Fruit fly (Drosophila melanogaster) whole organism, embryonic: ENCODE results near the gene CG33946.

Experiments used
- CG10979 ChIP-seq: fragments of 200-800 bp; sonication (Bioruptor generic); optimal IDR thresholded peaks from 2 replicates; lab custom pipeline; 2018; ENCODE audit warnings: missing biosample characterization, mild to moderate bottlenecking, missing genetic modification characterization, moderate library complexity
- CG11093 ChIP-seq: fragments of 200-800 bp; sonication (Bioruptor generic); IDR thresholded peaks from 3 replicates; pipeline ENCODE4 v1.3.6; 2022; ENCODE audit warnings: missing biosample characterization, missing genetic modification characterization
- CG12236 ChIP-seq: fragments of 200-800 bp; sonication (Bioruptor generic); optimal IDR thresholded peaks from 2 replicates; lab custom pipeline; 2016; ENCODE audit warnings: missing biosample characterization, missing genetic modification characterization
- CG13775 ChIP-seq: fragments of 200-800 bp; sonication (Bioruptor generic); optimal IDR thresholded peaks from 3 replicates; lab custom pipeline; 2017; ENCODE audit warnings: missing biosample characterization, mild to moderate bottlenecking, missing genetic modification characterization
- CG18262 ChIP-seq: fragments of 200-800 bp; optimal IDR thresholded peaks from 3 replicates; lab custom pipeline; 2019; ENCODE audit warnings: missing biosample characterization, mild to moderate bottlenecking, missing genetic modification characterization, moderate library complexity
- CG18599 ChIP-seq: fragments of 200-800 bp; sonication (Bioruptor generic); optimal IDR thresholded peaks from 3 replicates; lab custom pipeline; 2017; ENCODE audit warnings: missing biosample characterization, missing genetic modification characterization, mild to moderate bottlenecking, moderate library complexity, missing genetic modification reagents
- CG3065 ChIP-seq: fragments of 200-800 bp; sonication (Bioruptor generic); optimal IDR thresholded peaks from 2 replicates; lab custom pipeline; 2016; ENCODE audit warnings: missing biosample characterization, missing genetic modification characterization
- CG3281 ChIP-seq: fragments of 200-800 bp; sonication (Bioruptor generic); optimal IDR thresholded peaks from 3 replicates; lab custom pipeline; 2017; ENCODE audit warnings: missing biosample characterization, mild to moderate bottlenecking, missing genetic modification characterization
- CG34422 ChIP-seq: fragments of 200-800 bp; sonication (Bioruptor generic); IDR thresholded peaks from 3 replicates; pipeline ENCODE4 v1.3.6; 2022; ENCODE audit warnings: missing biosample characterization, missing genetic modification characterization
- CG3838 ChIP-seq: fragments of 200-800 bp; sonication (Bioruptor generic); optimal IDR thresholded peaks from 3 replicates; lab custom pipeline; 2016; ENCODE audit warnings: missing biosample characterization, missing genetic modification characterization
- CG4328 ChIP-seq: fragments of 200-800 bp; sonication (Bioruptor generic); optimal IDR thresholded peaks from 3 replicates; lab custom pipeline; 2017; ENCODE audit warnings: missing biosample characterization, missing genetic modification reagents, missing genetic modification characterization
- CG43689 ChIP-seq: fragments of 200-800 bp; sonication (Bioruptor generic); IDR thresholded peaks from 2 replicates; pipeline ENCODE4 v1.3.6; 2022; ENCODE audit warnings: missing biosample characterization, missing genetic modification characterization
- CG5180 ChIP-seq: fragments of 200-800 bp; sonication (Bioruptor generic); optimal IDR thresholded peaks from 3 replicates; lab custom pipeline; 2017; ENCODE audit warnings: missing biosample characterization, missing genetic modification characterization, mild to moderate bottlenecking, moderate library complexity, missing genetic modification reagents
- CG6683 ChIP-seq: fragments of 200-800 bp; sonication (Bioruptor generic); optimal IDR thresholded peaks from 2 replicates; lab custom pipeline; 2017; ENCODE audit warnings: missing biosample characterization, mild to moderate bottlenecking, missing genetic modification characterization, missing genetic modification reagents
- CG8388 ChIP-seq: fragments of 200-800 bp; sonication (Bioruptor generic); optimal IDR thresholded peaks from 2 replicates; lab custom pipeline; 2019; ENCODE audit warnings: missing biosample characterization, mild to moderate bottlenecking, missing genetic modification characterization, moderate library complexity
- CG9797 ChIP-seq: fragments of 200-800 bp; sonication (Bioruptor generic); optimal IDR thresholded peaks from 3 replicates; lab custom pipeline; 2018; ENCODE audit warnings: missing biosample characterization, mild to moderate bottlenecking, missing genetic modification characterization
- Ets97D ChIP-seq: fragments of 200-800 bp; sonication (Bioruptor generic); optimal IDR thresholded peaks from 3 replicates; lab custom pipeline; 2016; ENCODE audit warnings: missing biosample characterization, missing genetic modification characterization
- Fer3 ChIP-seq: fragments of 200-800 bp; sonication (Bioruptor generic); optimal IDR thresholded peaks from 2 replicates; lab custom pipeline; 2018; ENCODE audit warnings: missing biosample characterization, mild to moderate bottlenecking, missing genetic modification characterization, moderate library complexity
- Gsc ChIP-seq: fragments of 200-800 bp; sonication (Bioruptor generic); IDR thresholded peaks from 2 replicates; pipeline ENCODE4 v1.3.6; 2022; ENCODE audit warnings: missing biosample characterization, missing genetic modification characterization
- H15 ChIP-seq: fragments of 200-800 bp; sonication (Bioruptor generic); IDR thresholded peaks from 3 replicates; pipeline ENCODE4 v1.3.6; 2022; ENCODE audit warnings: missing biosample characterization, missing genetic modification characterization
- HLH54F ChIP-seq: fragments of 200-800 bp; sonication (Bioruptor generic); optimal IDR thresholded peaks from 3 replicates; lab custom pipeline; 2016; ENCODE audit warnings: missing biosample characterization, missing genetic modification characterization
- HmgZ ChIP-seq: fragments of 200-800 bp; sonication (Bioruptor generic); optimal IDR thresholded peaks from 2 replicates; lab custom pipeline; 2018; ENCODE audit warnings: missing biosample characterization, mild to moderate bottlenecking, missing genetic modification characterization
- Kr ChIP-seq: fragments of 200-800 bp; sonication (Bioruptor generic); optimal IDR thresholded peaks from 2 replicates; lab custom pipeline; 2017; ENCODE audit warnings: missing biosample characterization, mild to moderate bottlenecking, missing genetic modification characterization
- MBD-R2 ChIP-seq: fragments of 200-800 bp; sonication (Bioruptor generic); IDR thresholded peaks from 2 replicates; pipeline ENCODE4 v1.3.6; 2022; ENCODE audit warnings: missing biosample characterization, missing genetic modification characterization
- Med ChIP-seq: fragments of 200-800 bp; sonication (Bioruptor generic); peaks from one replicate; lab custom pipeline; 2016; ENCODE audit warnings: missing biosample characterization, missing genetic modification characterization, mild to moderate bottlenecking, inconsistent platforms, moderate library complexity
- Meics ChIP-seq: fragments of 200-800 bp; sonication (Bioruptor generic); optimal IDR thresholded peaks from 2 replicates; lab custom pipeline; 2017; ENCODE audit warnings: missing biosample characterization, mild to moderate bottlenecking, missing genetic modification characterization
- Rfx ChIP-seq: fragments of 200-800 bp; sonication (Bioruptor generic); IDR thresholded peaks from 2 replicates; pipeline ENCODE4 v1.3.6; 2022; ENCODE audit warnings: missing biosample characterization, missing genetic modification characterization
- TFAM ChIP-seq: fragments of 200-800 bp; sonication (Bioruptor generic); optimal IDR thresholded peaks from 2 replicates; lab custom pipeline; 2017; ENCODE audit warnings: missing biosample characterization, missing genetic modification characterization, inconsistent platforms
- ab ChIP-seq: fragments of 200-800 bp; sonication (Bioruptor generic); optimal IDR thresholded peaks from 2 replicates; lab custom pipeline; 2016; ENCODE audit warnings: missing biosample characterization, missing genetic modification characterization
- abd-A ChIP-seq: fragments of 200-800 bp; sonication (Bioruptor generic); optimal IDR thresholded peaks from 3 replicates; lab custom pipeline; 2019; ENCODE audit warnings: missing biosample characterization, mild to moderate bottlenecking, missing genetic modification characterization, moderate library complexity
- bigmax ChIP-seq: fragments of 200-800 bp; sonication (Bioruptor generic); optimal IDR thresholded peaks from 2 replicates; lab custom pipeline; 2018; ENCODE audit warnings: missing biosample characterization, mild to moderate bottlenecking, missing genetic modification characterization
- bowl ChIP-seq: fragments of 200-800 bp; sonication (Bioruptor generic); IDR thresholded peaks from 2 replicates; pipeline ENCODE4 v1.3.6; 2022; ENCODE audit warnings: missing biosample characterization, missing genetic modification characterization
- br ChIP-seq: fragments of >200 bp; optimal IDR thresholded peaks from 2 replicates; lab custom pipeline; 2017
- caup ChIP-seq: fragments of 200-800 bp; sonication (Bioruptor generic); optimal IDR thresholded peaks from 3 replicates; lab custom pipeline; 2017; ENCODE audit warnings: missing biosample characterization, mild to moderate bottlenecking, missing genetic modification characterization, moderate library complexity; ENCODE audit not compliant: severe bottlenecking
- danr ChIP-seq: fragments of 200-800 bp; sonication (Bioruptor generic); IDR thresholded peaks from 2 replicates; pipeline ENCODE4 v1.3.6; 2022; ENCODE audit warnings: missing biosample characterization, missing genetic modification characterization
- dimm ChIP-seq: fragments of 200-800 bp; sonication (Bioruptor generic); IDR thresholded peaks from 2 replicates; pipeline ENCODE4 v1.3.6; 2022; ENCODE audit warnings: missing biosample characterization, missing genetic modification characterization
- emc ChIP-seq: fragments of 200-800 bp; sonication (Bioruptor generic); optimal IDR thresholded peaks from 2 replicates; lab custom pipeline; 2016; ENCODE audit warnings: missing biosample characterization, missing genetic modification characterization
- fru ChIP-seq: fragments of >200 bp; optimal IDR thresholded peaks from 2 replicates; lab custom pipeline; 2017
- luna ChIP-seq: fragments of 200-800 bp; sonication (Bioruptor generic); optimal IDR thresholded peaks from 2 replicates; lab custom pipeline; 2016; ENCODE audit warnings: missing biosample characterization, missing genetic modification characterization
- maf-S ChIP-seq: fragments of 200-800 bp; sonication (Bioruptor generic); optimal IDR thresholded peaks from 2 replicates; lab custom pipeline; 2016; ENCODE audit warnings: missing biosample characterization, missing genetic modification characterization
- mirr ChIP-seq: fragments of 200-800 bp; sonication (Bioruptor generic); optimal IDR thresholded peaks from 3 replicates; lab custom pipeline; 2018; ENCODE audit warnings: missing biosample characterization, mild to moderate bottlenecking, missing genetic modification characterization
- mld ChIP-seq: fragments of 200-800 bp; sonication (Bioruptor generic); IDR thresholded peaks from 3 replicates; pipeline ENCODE4 v1.3.6; 2022; ENCODE audit warnings: missing biosample characterization, missing genetic modification characterization; ENCODE audit not compliant: partially characterized antibody
- peb ChIP-seq: fragments of 200-800 bp; sonication (Bioruptor generic); IDR thresholded peaks from 2 replicates; pipeline ENCODE4 v1.3.6; 2022; ENCODE audit warnings: missing biosample characterization, missing genetic modification characterization
- sc ChIP-seq, 3 experiments: fragments of >200 bp in 2 of 3; fragments of 200-800 bp in 1 of 3; sonication (Bioruptor generic) in 1 of 3; optimal IDR thresholded peaks; 2 replicates in 2 of 3; 3 replicates in 1 of 3; lab custom pipeline; 2017; ENCODE audit warnings: mild to moderate bottlenecking in 1 of 3, missing biosample characterization in 1 of 3, missing genetic modification characterization in 1 of 3, missing genetic modification reagents in 1 of 3
- seq ChIP-seq: fragments of 200-800 bp; sonication (Bioruptor generic); IDR thresholded peaks from 2 replicates; pipeline ENCODE4 v1.3.6; 2022; ENCODE audit warnings: missing biosample characterization, missing genetic modification characterization
- sna ChIP-seq: fragments of 200-800 bp; sonication (Bioruptor generic); IDR thresholded peaks from 2 replicates; pipeline ENCODE4 v1.3.6; 2022; ENCODE audit warnings: missing biosample characterization, missing genetic modification characterization; ENCODE audit not compliant: partially characterized antibody
- so ChIP-seq: fragments of 200-800 bp; sonication (Bioruptor generic); IDR thresholded peaks from 3 replicates; pipeline ENCODE4 v1.3.6; 2022; ENCODE audit warnings: missing biosample characterization, missing genetic modification characterization
- tio ChIP-seq: fragments of 200-800 bp; sonication (Bioruptor generic); optimal IDR thresholded peaks from 2 replicates; lab custom pipeline; 2017; ENCODE audit warnings: missing biosample characterization, missing genetic modification characterization, inconsistent platforms
- tna ChIP-seq: fragments of 200-800 bp; sonication (Bioruptor generic); IDR thresholded peaks from 2 replicates; pipeline ENCODE4 v1.3.6; 2022; ENCODE audit warnings: missing biosample characterization, missing genetic modification characterization; ENCODE audit not compliant: partially characterized antibody
- ttk ChIP-seq: fragments of 200-800 bp; sonication (Bioruptor generic); IDR thresholded peaks from 2 replicates; pipeline ENCODE4 v2.1.2; 2022; ENCODE audit warnings: missing biosample characterization, missing genetic modification characterization
- zf30C ChIP-seq: fragments of 200-800 bp; sonication (Bioruptor generic); optimal IDR thresholded peaks from 3 replicates; lab custom pipeline; 2018; ENCODE audit warnings: missing biosample characterization, mild to moderate bottlenecking, missing genetic modification characterization

The CG33946 gene

dm6 chr3L:6217212-6217611 is 3.2 kb upstream of the CG33946 start (continued):
- no peak for TF ChIP-seq CG5180 (GFP tag; lab: Kevin White, UChicago)
- no peak for TF ChIP-seq Meics (GFP tag; lab: Kevin White, UChicago)
- no peak for TF ChIP-seq maf-S
- no peak for TF ChIP-seq Ets97D (GFP tag; lab: Kevin White, UChicago)
- peak; percentile 11 for TF ChIP-seq CG3281 (GFP tag; lab: Kevin White, UChicago)
- 0 out of 2 replicates have a peak, but pooled peaks have one; percentile 32 for TF ChIP-seq dimm (GFP tag; lab: Robert Waterston, UW)
- peak; percentile 28 for TF ChIP-seq CG12236 (GFP tag; lab: Kevin White, UChicago)
- no peak for TF ChIP-seq Kr
- no peak for TF ChIP-seq sna (GFP tag; lab: Robert Waterston, UW)
- no peak for TF ChIP-seq bowl (GFP tag; lab: Robert Waterston, UW)
- TF ChIP-seq HmgZ (tag; lab: Kevin White, UChicago): peak; percentile 22
- TF ChIP-seq CG34422: peak; percentile 58
- TF ChIP-seq MBD-R2 (GFP tag; lab: Robert Waterston, UW): no peak
- peak; percentile 70 for TF ChIP-seq peb (GFP tag; lab: Robert Waterston, UW)
- no peak for TF ChIP-seq CG9797 (GFP tag; lab: Kevin White, UChicago)
- TF ChIP-seq so (GFP tag; lab: Robert Waterston, UW): 0 out of 3 replicates have a peak, but pooled peaks have one; percentile 28
- TF ChIP-seq mld: no peak
- no peak for TF ChIP-seq caup (GFP tag; lab: Kevin White, UChicago)
- peak; percentile 69 for TF ChIP-seq Med (GFP tag; lab: Kevin White, UChicago)
- no peak for TF ChIP-seq Rfx (GFP tag; lab: Robert Waterston, UW)
- TF ChIP-seq tna: no peak
- no peak for TF ChIP-seq tio (GFP tag; lab: Kevin White, UChicago)
- TF ChIP-seq CG3838 (GFP tag; lab: Kevin White, UChicago): no peak
- TF ChIP-seq ttk: peak; percentile 72; the same call in 1 of the 2 replicates
- no peak for TF ChIP-seq CG4328 (GFP tag; lab: Kevin White, UChicago)
- no peak for TF ChIP-seq emc (GFP tag; lab: Kevin White, UChicago)
- TF ChIP-seq Gsc (GFP tag; lab: Robert Waterston, UW): no peak
- no peak for TF ChIP-seq mirr
- no peak for TF ChIP-seq abd-A (tag; lab: Kevin White, UChicago)
- peak; percentile 58 for TF ChIP-seq CG13775
- peak; percentile 90 for TF ChIP-seq CG18262 (tag; lab: Kevin White, UChicago)
- TF ChIP-seq CG10979: peak; percentile 89
- TF ChIP-seq br: no peak
- TF ChIP-seq HLH54F (GFP tag; lab: Kevin White, UChicago): no peak
- no peak for TF ChIP-seq sc (optimal IDR thresholded peaks at IDR 0.05; lab: Kevin White, UChicago)
- peak; percentile 56 for TF ChIP-seq sc (GFP tag; optimal IDR thresholded peaks at IDR 0.05; lab: Kevin White, UChicago)
- no peak for TF ChIP-seq TFAM (GFP tag; lab: Kevin White, UChicago)
- TF ChIP-seq danr (GFP tag; lab: Robert Waterston, UW): no peak; the same call in 1 of the 2 replicates
- TF ChIP-seq CG18599 (GFP tag; lab: Kevin White, UChicago): peak; percentile 38
- TF ChIP-seq luna (GFP tag; lab: Kevin White, UChicago): no peak
- no peak for TF ChIP-seq ab (GFP tag; lab: Kevin White, UChicago)
- TF ChIP-seq Fer3 (tag; lab: Kevin White, UChicago): peak; percentile 59
- TF ChIP-seq CG8388 (GFP tag; lab: Kevin White, UChicago): peak; percentile 88
- peak; percentile 31; the same call in 1 of the 2 replicates for TF ChIP-seq seq
- TF ChIP-seq CG11093 (GFP tag; lab: Robert Waterston, UW): peak; percentile 48; the same call in 1 of the 3 replicates
- TF ChIP-seq zf30C: peak; percentile 52
- no peak for TF ChIP-seq CG43689 (GFP tag; lab: Robert Waterston, UW)
- TF ChIP-seq bigmax (GFP tag; lab: Kevin White, UChicago): no peak
- no peak for TF ChIP-seq fru (lab: Kevin White, UChicago)
- TF ChIP-seq H15 (GFP tag; lab: Robert Waterston, UW): 0 out of 3 replicates have a peak, but pooled peaks have one; percentile 21
- TF ChIP-seq CG6683: peak; percentile 6
- no peak for TF ChIP-seq CG3065 (GFP tag; lab: Kevin White, UChicago)
